Worm (Caenorhabditis elegans) whole organism, midembryonic: ENCODE measurements around the gene C33D9.3.
A peak's percentile ranks its signal among the peaks of the same experiment; 100 is the strongest.
"Not testable (repeated sequence)": the region's sequence is repeated elsewhere in the genome, so short reads cannot be mapped to it uniquely, and the experiment has no call there.

Source experiments
- T22C8.4 ChIP-seq: fragments of 200-800 bp; sonication (Bioruptor generic); IDR thresholded peaks from 2 replicates; pipeline ENCODE4 v1.3.6; 2022; ENCODE audit warnings: missing genetic modification characterization, missing compliant biosample characterization
- cog-1 ChIP-seq: sonication (generic microtip); optimal IDR thresholded peaks from 2 replicates; lab custom pipeline; 2016; ENCODE audit warnings: missing genetic modification characterization, missing compliant biosample characterization
- flt-1 ChIP-seq: fragments of 200-800 bp; sonication (Bioruptor generic); IDR thresholded peaks from 2 replicates; pipeline ENCODE4 v1.3.6; 2022; ENCODE audit warnings: missing genetic modification characterization, missing compliant biosample characterization
- klf-2 ChIP-seq: fragments of 200-800 bp; sonication (Bioruptor generic); conservative IDR thresholded peaks from 2 replicates; pipeline ENCODE4 v1.3.6; 2022; ENCODE audit warnings: missing genetic modification reagents, missing genetic modification characterization, missing compliant biosample characterization
- med-1 ChIP-seq: sonication (generic microtip); optimal IDR thresholded peaks from 2 replicates; lab custom pipeline; 2017; ENCODE audit warnings: missing genetic modification characterization, mild to moderate bottlenecking, missing compliant biosample characterization, antibody characterized with exemption, missing genetic modification reagents; ENCODE audit not compliant: insufficient read depth
- ref-1 ChIP-seq: fragments of 200-800 bp; sonication (Bioruptor generic); conservative IDR thresholded peaks from 2 replicates; pipeline ENCODE4 v1.3.6; 2022; ENCODE audit warnings: missing genetic modification reagents, missing genetic modification characterization, missing compliant biosample characterization
- tab-1 ChIP-seq: fragments of 200-800 bp; sonication (Bioruptor generic); IDR thresholded peaks from 2 replicates; pipeline ENCODE4 v1.3.6; 2022; ENCODE audit warnings: missing genetic modification characterization, missing compliant biosample characterization
- ztf-23 ChIP-seq: fragments of 200-800 bp; sonication (Bioruptor generic); IDR thresholded peaks from 2 replicates; pipeline ENCODE4 v1.3.6; 2022; ENCODE audit warnings: missing genetic modification reagents, missing genetic modification characterization, missing compliant biosample characterization
- ztf-29 ChIP-seq: fragments of 200-800 bp; sonication (Bioruptor generic); IDR thresholded peaks from 2 replicates; pipeline ENCODE4 v1.3.6; 2022; ENCODE audit warnings: missing genetic modification reagents, missing genetic modification characterization, missing compliant biosample characterization

The C33D9.3 gene

ce11 chrIV:8794895-8795665, 2.4 kb upstream of the C33D9.3 start:
- TF ChIP-seq ztf-29 (GFP tag; lab: Robert Waterston, UW), result no peak
- TF ChIP-seq cog-1 (tag; lab: Kevin White, UChicago), result no peak
- no peak for TF ChIP-seq flt-1 (GFP tag; lab: Robert Waterston, UW)
- TF ChIP-seq tab-1, result no peak
- TF ChIP-seq T22C8.4, result no peak
- TF ChIP-seq ref-1 (GFP tag; lab: Robert Waterston, UW), result no peak
- TF ChIP-seq klf-2 (GFP tag; lab: Robert Waterston, UW), result no peak
- TF ChIP-seq med-1 (GFP tag; lab: Kevin White, UChicago), result no peak
- no peak for TF ChIP-seq ztf-23 (GFP tag; lab: Robert Waterston, UW)

ce11 chrIV:8793223-8793622, 515 bp upstream of the C33D9.3 start:
- TF ChIP-seq klf-2 (GFP tag; lab: Robert Waterston, UW), result no peak
- no peak for TF ChIP-seq med-1 (GFP tag; lab: Kevin White, UChicago)
- no peak for TF ChIP-seq T22C8.4
- no peak for TF ChIP-seq tab-1
- no peak for TF ChIP-seq ztf-29 (GFP tag; lab: Robert Waterston, UW)
- TF ChIP-seq flt-1 (GFP tag; lab: Robert Waterston, UW), result no peak
- TF ChIP-seq ref-1 (GFP tag; lab: Robert Waterston, UW), result no peak
- no peak for TF ChIP-seq ztf-23 (GFP tag; lab: Robert Waterston, UW)
- no peak for TF ChIP-seq cog-1 (tag; lab: Kevin White, UChicago)

ce11 chrIV:8790144-8790543, 2.6 kb downstream of the C33D9.3 start, which contains the start of gene sru-35:
TSS of gene sru-35 (minus strand) at chrIV:8790244.
- no peak for TF ChIP-seq T22C8.4
- TF ChIP-seq ztf-23 (GFP tag; lab: Robert Waterston, UW), result no peak
- TF ChIP-seq ztf-29 (GFP tag; lab: Robert Waterston, UW), result no peak
- no peak for TF ChIP-seq ref-1 (GFP tag; lab: Robert Waterston, UW)
- TF ChIP-seq klf-2 (GFP tag; lab: Robert Waterston, UW), result no peak
- TF ChIP-seq med-1 (GFP tag; lab: Kevin White, UChicago), result no peak
- no peak for TF ChIP-seq cog-1 (tag; lab: Kevin White, UChicago)

- TF ChIP-seq T22C8.4; med-1 (GFP tag; lab: Kevin White, UChicago); flt-1 (GFP tag; lab: Robert Waterston, UW): not testable (repeated sequence)
Observed at ce11 chrIV:8788048-8788447, 4.7 kb downstream of the C33D9.3 start, which contains the start of gene C33D9.10. TSS of gene C33D9.10 (minus strand) at chrIV:8788148.

DNA sequence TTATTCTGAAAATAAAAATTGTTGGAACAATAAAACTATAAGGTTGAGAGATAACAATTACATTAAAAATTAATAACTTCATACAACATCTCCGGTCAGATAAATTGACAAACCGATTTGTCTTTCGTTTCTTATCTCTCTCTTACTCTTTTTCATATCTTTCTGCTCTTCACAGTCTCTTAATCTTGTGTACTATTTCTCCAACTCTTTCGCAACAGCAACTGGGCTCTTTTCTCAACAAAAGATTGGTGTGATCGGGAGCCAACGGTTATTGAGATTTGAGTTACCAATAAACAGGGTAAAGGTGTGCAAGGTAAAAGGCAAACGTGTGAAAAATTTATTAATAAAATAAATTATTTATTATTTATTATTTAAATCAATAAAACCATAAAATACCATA, 6.1 kb downstream of the C33D9.3 start, which contains the start of gene C33D9.8:
Gene C33D9.8 (minus strand): TSS at position 99 of the 400 bp plus-strand sequence.
- TF ChIP-seq flt-1 (GFP tag; lab: Robert Waterston, UW) (no peak), med-1 (GFP tag; lab: Kevin White, UChicago) (no peak), ztf-29 (GFP tag; lab: Robert Waterston, UW) (no peak), cog-1 (tag; lab: Kevin White, UChicago) (no peak), ztf-23 (GFP tag; lab: Robert Waterston, UW) (no peak), tab-1 (no peak), ref-1 (GFP tag; lab: Robert Waterston, UW) (no peak), T22C8.4 (no peak), klf-2 (GFP tag; lab: Robert Waterston, UW) (no peak)

DNA sequence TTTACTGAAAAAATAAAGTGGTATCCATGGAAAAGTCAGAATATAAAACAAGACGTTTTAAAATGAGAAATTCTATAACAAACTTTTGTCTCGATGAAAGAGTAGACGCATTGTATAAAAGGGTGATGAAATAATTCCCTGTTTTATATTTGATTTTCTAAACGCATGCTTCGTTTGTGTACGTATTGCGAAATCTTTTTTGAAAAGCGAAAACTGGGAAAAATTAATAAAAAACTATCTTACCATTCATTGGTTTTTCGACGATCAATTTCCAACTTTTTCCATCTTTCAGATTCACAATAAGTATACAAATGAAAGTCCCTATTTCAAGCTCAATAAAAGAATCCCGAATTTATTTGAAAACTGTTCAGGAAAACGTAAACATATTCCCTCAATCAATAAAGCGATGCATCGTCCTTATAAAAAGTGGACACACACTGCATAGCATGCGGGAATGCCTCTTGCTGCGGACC, 7.8 kb downstream of the C33D9.3 start, which contains the start of gene C33D9.13:
Gene C33D9.13 (minus strand): TSS at position 423 of the 473 bp plus-strand sequence.
- TF ChIP-seq T22C8.4, result no peak
- no peak for TF ChIP-seq ztf-29 (GFP tag; lab: Robert Waterston, UW)
- TF ChIP-seq ztf-23 (GFP tag; lab: Robert Waterston, UW), result no peak
- no peak for TF ChIP-seq cog-1 (tag; lab: Kevin White, UChicago)
- no peak for TF ChIP-seq med-1 (GFP tag; lab: Kevin White, UChicago)
- no peak for TF ChIP-seq tab-1
- no peak for TF ChIP-seq ref-1 (GFP tag; lab: Robert Waterston, UW)
- TF ChIP-seq klf-2 (GFP tag; lab: Robert Waterston, UW), result no peak
- TF ChIP-seq flt-1 (GFP tag; lab: Robert Waterston, UW), result no peak

DNA sequence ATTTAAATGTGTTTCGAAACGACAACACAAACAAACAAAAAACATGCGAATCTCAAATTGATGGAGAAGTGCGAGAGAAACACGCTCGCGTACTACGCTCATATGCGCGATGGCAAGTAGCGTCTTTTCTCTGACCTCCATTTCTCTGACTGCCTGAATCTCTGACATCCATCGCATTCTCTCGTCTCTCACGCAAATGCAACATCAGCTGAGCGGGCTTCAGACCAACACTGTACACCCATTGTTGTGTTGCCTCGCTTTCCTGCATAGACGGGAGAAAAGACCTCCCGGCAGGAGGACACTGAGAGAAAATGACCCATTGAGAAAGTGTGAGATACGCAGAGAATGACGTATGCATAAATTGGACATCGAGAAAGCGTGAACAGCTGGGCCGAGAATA, 10.5 kb downstream of the C33D9.3 start:
- TF ChIP-seq med-1 (GFP tag; lab: Kevin White, UChicago), result no peak
- TF ChIP-seq cog-1 (tag; lab: Kevin White, UChicago), result peak; percentile 93
- TF ChIP-seq klf-2 (GFP tag; lab: Robert Waterston, UW), result no peak
- no peak for TF ChIP-seq ztf-23 (GFP tag; lab: Robert Waterston, UW)
- TF ChIP-seq tab-1, result 0 out of 2 replicates have a peak, but pooled peaks have one; percentile 51
- peak; percentile 73 for TF ChIP-seq flt-1 (GFP tag; lab: Robert Waterston, UW)
- TF ChIP-seq T22C8.4, result no peak
- peak; percentile 92 for TF ChIP-seq ztf-29 (GFP tag; lab: Robert Waterston, UW)
- TF ChIP-seq ref-1 (GFP tag; lab: Robert Waterston, UW), result no peak

- TF ChIP-seq ztf-29 (GFP tag; lab: Robert Waterston, UW) (no peak), tab-1 (no peak), ztf-23 (GFP tag; lab: Robert Waterston, UW) (no peak), flt-1 (GFP tag; lab: Robert Waterston, UW) (no peak), cog-1 (tag; lab: Kevin White, UChicago) (no peak), ref-1 (GFP tag; lab: Robert Waterston, UW) (no peak), T22C8.4 (no peak), klf-2 (GFP tag; lab: Robert Waterston, UW) (no peak), med-1 (GFP tag; lab: Kevin White, UChicago) (no peak)
Observed at ce11 chrIV:8778045-8778444, 14.7 kb downstream of the C33D9.3 start, which contains the start of gene C33D9.6. TSS of gene C33D9.6 (minus strand) at chrIV:8778145.
